Worm (Caenorhabditis elegans) whole organism, L4 larva: Measurements from ENCODE around the gene clec-56.

Source experiments
- F37D6.2 ChIP-seq: sonication (generic microtip); optimal IDR thresholded peaks from 2 replicates; lab custom pipeline; 2016; ENCODE audit warnings: mild to moderate bottlenecking, missing genetic modification characterization, missing compliant biosample characterization
- T26A8.4 ChIP-seq: fragments of 200-800 bp; sonication (Bioruptor generic); IDR thresholded peaks from 2 replicates; pipeline ENCODE4 v1.3.6; 2022; ENCODE audit warnings: missing genetic modification characterization, missing compliant biosample characterization
- aha-1 ChIP-seq: fragments of 150-350 bp; peaks from one replicate; lab custom pipeline; 2014; ENCODE audit warnings: missing biosample characterization, missing genetic modification characterization
- egl-27 ChIP-seq: sonication (generic microtip); optimal IDR thresholded peaks from 3 replicates; lab custom pipeline; 2017; ENCODE audit warnings: missing biosample characterization, missing genetic modification reagents, missing genetic modification characterization
- lsy-2 ChIP-seq, 2 experiments: fragments of 150-350 bp in 1 of 2; sonication (generic microtip) in 1 of 2; optimal IDR thresholded peaks; 2 replicates each; lab custom pipeline; 2014 to 2017; ENCODE audit warnings: missing biosample characterization in 2 of 2, missing genetic modification characterization in 2 of 2
- mxl-2 ChIP-seq: fragments of 200-800 bp; sonication (Bioruptor generic); conservative IDR thresholded peaks from 2 replicates; pipeline ENCODE4 v1.3.6; 2022; ENCODE audit warnings: missing genetic modification reagents, missing genetic modification characterization, missing compliant biosample characterization
- nhr-11 ChIP-seq: fragments of 150-350 bp; optimal IDR thresholded peaks from 2 replicates; lab custom pipeline; 2014; ENCODE audit warnings: missing biosample characterization, missing genetic modification characterization
- nhr-25 ChIP-seq: sonication (generic microtip); optimal IDR thresholded peaks from 2 replicates; lab custom pipeline; 2017; ENCODE audit warnings: missing genetic modification characterization, mild to moderate bottlenecking, missing compliant biosample characterization, antibody characterized with exemption, moderate library complexity, borderline replicate concordance; ENCODE audit not compliant: insufficient read depth
- nhr-76 ChIP-seq: fragments of 150-350 bp; optimal IDR thresholded peaks from 2 replicates; lab custom pipeline; 2014; ENCODE audit warnings: missing biosample characterization, missing genetic modification characterization
- pha-4 ChIP-seq, 2 experiments: fragments of 150-350 bp in 1 of 2; fragments of 200-800 bp in 1 of 2; sonication (Bioruptor generic) in 1 of 2; IDR thresholded peaks in 1 of 2; optimal IDR thresholded peaks in 1 of 2; 2 replicates each; pipeline versions ENCODE4 v1.3.6 to Lab custom; 2014 to 2022; ENCODE audit warnings: missing genetic modification characterization in 2 of 2, missing genetic modification reagents in 2 of 2, missing biosample characterization in 1 of 2, missing compliant biosample characterization in 1 of 2
- skn-1 ChIP-seq: fragments of 150-350 bp; optimal IDR thresholded peaks from 2 replicates; lab custom pipeline; 2014; ENCODE audit warnings: missing biosample characterization, missing genetic modification characterization
- unc-130 ChIP-seq: sonication (generic microtip); optimal IDR thresholded peaks from 2 replicates; lab custom pipeline; 2016; ENCODE audit warnings: missing genetic modification reagents, missing genetic modification characterization, missing compliant biosample characterization
- zag-1 ChIP-seq: fragments of 150-350 bp; optimal IDR thresholded peaks from 2 replicates; lab custom pipeline; 2014; ENCODE audit warnings: missing biosample characterization, missing genetic modification characterization
- zip-11 ChIP-seq: fragments of 200-800 bp; sonication (Bioruptor generic); IDR thresholded peaks from 2 replicates; pipeline ENCODE4 v1.3.6; 2022; ENCODE audit warnings: missing genetic modification characterization, missing compliant biosample characterization

- TF ChIP-seq T26A8.4 (GFP tag; lab: Robert Waterston, UW) (no peak), aha-1 (tag; lab: Kevin White, UChicago) (no peak), mxl-2 (no peak), skn-1 (tag; lab: Kevin White, UChicago) (no peak), unc-130 (no peak), zip-11 (GFP tag; lab: Robert Waterston, UW) (no peak), egl-27 (tag; lab: Kevin White, UChicago) (no peak), F37D6.2 (tag; lab: Kevin White, UChicago) (no peak), pha-4 (GFP tag; IDR thresholded peaks at IDR 0.05; lab: Robert Waterston, UW) (no peak), pha-4 (tag; optimal IDR thresholded peaks at IDR 0.05; lab: Kevin White, UChicago) (no peak), lsy-2 (tag; optimal IDR thresholded peaks at IDR 0.05; lab: Kevin White, UChicago) (no peak), zag-1 (tag; lab: Kevin White, UChicago) (no peak), nhr-76 (tag; lab: Kevin White, UChicago) (no peak), nhr-25 (tag; lab: Kevin White, UChicago) (no peak), nhr-11 (no peak)
These were observed 8.6 kb downstream of the clec-56 start, which contains the start of gene R02D5.3 for ce11 chrV:14482728-14483210.
